Fruit fly (Drosophila melanogaster): ENCODE results near the gene lectin-22C.

- TF ChIP-seq CG8478 (optimal IDR thresholded peaks at IDR 0.05) (no peak), CTCF (optimal IDR thresholded peaks at IDR 0.05) (no peak)
Observed at dm6 chr2L:2006082-2006669, 30.9 kb downstream of the lectin-22C start, which contains the start of gene CG33543.
